Worm (Caenorhabditis elegans): ENCODE data around the gene sms-5.
"Not testable (repeated sequence)": the region's sequence is repeated elsewhere in the genome, so short reads cannot be mapped to it uniquely, and the experiment has no call there.

The sms-5 gene

DNA sequence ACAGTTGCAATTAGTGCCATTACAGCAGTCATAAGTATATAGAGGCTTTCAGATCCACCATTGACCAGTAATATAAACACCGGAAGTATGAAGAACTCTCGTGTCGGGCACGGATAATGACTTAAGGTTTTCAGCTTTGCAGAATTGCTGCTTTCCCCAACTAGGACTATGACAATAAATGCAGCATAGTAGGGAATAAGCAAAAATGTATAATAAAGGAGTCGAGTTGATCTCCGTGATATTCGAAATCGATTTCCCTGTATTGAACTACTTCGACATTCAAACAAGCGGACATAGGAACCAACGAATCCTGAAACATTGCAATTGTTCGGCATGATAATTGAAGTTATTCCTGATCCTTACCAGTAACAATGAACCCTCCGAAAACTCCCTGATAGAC lies 13.4 kb downstream of the sms-5 start:
- no peak for TF ChIP-seq him-1 (tag; optimal IDR thresholded peaks at IDR 0.05)
- TF ChIP-seq dao-5 (tag; optimal IDR thresholded peaks at IDR 0.05) = no peak
- no peak for TF ChIP-seq W03F9.2 (tag; optimal IDR thresholded peaks at IDR 0.05)

DNA sequence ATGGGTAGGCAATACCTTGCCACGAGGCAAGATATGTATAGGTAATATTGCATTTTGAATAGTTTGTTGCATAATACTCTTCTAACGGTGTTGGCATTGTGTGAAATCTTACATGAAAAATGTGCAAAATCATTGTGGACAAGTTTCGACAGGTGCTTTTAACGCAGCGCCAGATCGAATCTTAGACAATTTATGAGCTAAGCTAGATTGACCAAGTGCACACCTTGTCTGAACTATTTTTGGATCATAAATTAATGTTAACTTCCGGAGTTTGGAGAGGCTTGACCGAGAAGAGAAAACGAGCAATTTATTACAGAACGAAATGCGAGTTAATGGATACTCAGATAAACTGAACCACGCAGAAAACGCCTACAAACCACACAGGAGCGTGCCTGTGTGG lies 14.0 kb downstream of the sms-5 start, which contains the start of gene srh-105:
TSS of gene srh-105 (minus strand) at position 101 of the 400 bp plus-strand sequence.
- no peak for TF ChIP-seq W03F9.2 (tag; optimal IDR thresholded peaks at IDR 0.05)
- TF ChIP-seq him-1 (tag; optimal IDR thresholded peaks at IDR 0.05) = no peak
- no peak for TF ChIP-seq dao-5 (tag; optimal IDR thresholded peaks at IDR 0.05)

DNA sequence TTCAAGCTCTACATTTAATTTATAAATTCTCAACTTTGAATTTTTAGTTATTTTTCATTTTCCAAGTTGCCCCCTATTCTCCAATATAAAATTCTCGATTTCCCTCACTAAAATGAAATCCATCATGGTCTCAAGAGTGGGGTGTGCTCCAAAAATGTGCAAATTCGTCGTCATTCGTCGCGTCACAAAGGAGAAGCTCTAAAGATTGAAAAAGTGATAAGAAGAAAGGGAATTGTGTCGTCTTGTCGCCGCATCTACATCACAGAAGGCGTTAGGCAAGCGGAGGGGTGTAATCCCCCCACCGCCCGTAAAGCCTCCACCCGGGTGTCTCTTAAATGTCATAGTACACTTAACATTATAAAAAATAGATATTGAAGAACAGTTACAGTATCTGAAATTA lies 16.7 kb downstream of the sms-5 start:
- TF ChIP-seq dao-5 (tag; optimal IDR thresholded peaks at IDR 0.05) = no peak

DNA sequence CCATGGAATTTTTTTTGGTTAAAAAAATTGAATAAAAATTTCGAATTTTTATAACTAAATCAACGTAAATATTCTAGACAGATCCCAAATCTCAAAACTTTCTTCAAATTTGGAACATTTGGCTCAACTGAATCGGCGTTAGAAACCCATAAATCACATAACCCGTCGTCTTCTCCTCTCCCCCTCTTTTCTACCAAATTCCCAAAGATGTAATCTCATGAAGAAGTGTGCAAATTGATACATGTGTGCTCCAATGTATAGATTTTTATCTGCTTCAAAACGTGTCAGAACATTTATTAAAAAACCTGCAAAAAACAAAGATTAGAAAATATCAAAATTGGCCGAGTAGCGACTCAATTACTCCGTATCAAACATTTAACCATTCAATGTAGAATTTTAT lies 17.4 kb downstream of the sms-5 start:
- no peak for TF ChIP-seq him-1 (tag; optimal IDR thresholded peaks at IDR 0.05)
- TF ChIP-seq dao-5 (tag; optimal IDR thresholded peaks at IDR 0.05) = no peak
- TF ChIP-seq W03F9.2 (tag; optimal IDR thresholded peaks at IDR 0.05) = no peak

DNA sequence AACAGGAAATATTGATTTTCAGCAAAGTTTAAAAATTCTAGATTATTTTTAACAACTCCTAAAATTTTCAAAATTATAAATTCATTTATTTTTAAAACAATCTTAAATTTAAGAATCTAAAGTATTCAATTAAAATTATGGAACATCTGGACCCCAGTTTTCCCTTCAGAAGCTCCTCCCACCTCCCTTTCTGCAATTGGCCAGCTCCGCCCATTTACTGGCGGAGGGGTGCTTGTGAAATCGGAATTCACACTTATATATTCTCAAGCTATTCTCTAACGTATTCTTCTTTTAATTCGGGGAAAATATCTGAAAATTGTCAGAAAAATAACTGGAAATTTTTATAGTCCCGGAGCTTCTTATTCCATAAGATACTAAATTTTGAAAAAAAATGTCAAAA lies 20.5 kb downstream of the sms-5 start, which contains the start of gene mab-9:
TSS of gene mab-9 (plus strand) at position 260 of the 400 bp plus-strand sequence.
- TF ChIP-seq him-1 (tag; optimal IDR thresholded peaks at IDR 0.05) = no peak
- no peak for TF ChIP-seq W03F9.2 (tag; optimal IDR thresholded peaks at IDR 0.05)
- TF ChIP-seq dao-5 (tag; optimal IDR thresholded peaks at IDR 0.05) = no peak

DNA sequence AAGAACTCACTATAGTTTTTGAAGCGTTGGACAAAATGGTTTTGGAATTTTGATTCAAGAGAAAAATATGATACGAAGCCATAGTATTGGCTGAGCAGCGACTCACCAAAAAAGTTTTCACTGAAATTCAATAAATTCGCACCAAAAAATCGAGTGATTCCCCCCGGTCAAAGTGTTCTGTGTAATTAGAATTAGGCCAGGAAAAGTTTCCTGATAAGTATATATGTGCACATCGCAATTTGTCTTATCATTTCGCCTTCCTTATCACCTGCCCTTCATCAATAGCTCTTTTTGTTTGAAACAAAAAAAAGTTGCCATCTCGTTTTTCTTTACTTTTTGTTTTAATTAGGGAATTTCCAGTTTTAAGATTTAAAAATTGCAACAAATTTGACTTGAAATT lies 26.5 kb downstream of the sms-5 start:
- TF ChIP-seq dao-5 (tag; optimal IDR thresholded peaks at IDR 0.05) (no peak), W03F9.2 (tag; optimal IDR thresholded peaks at IDR 0.05) (no peak), him-1 (tag; optimal IDR thresholded peaks at IDR 0.05) (no peak)

DNA sequence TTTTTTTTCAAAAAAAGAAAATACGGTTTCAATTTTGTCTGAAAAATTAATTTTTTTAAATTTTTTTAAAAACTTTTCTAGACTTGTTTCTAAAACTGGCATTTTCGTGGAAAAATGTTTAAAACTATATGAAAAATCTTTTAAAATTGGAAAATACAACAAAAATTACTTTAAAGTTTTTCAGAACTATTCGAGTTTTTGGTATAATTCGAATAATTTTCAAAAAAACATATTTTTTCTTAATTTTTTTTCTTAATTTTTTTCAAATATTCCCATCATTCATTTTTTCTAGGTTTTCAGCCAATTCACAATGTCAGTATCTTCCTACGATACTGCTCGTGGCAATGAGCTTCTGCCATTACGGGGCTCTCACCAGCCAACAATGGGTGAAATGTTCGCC lies 27.1 kb downstream of the sms-5 start, which contains the start of gene slc-36.2:
TSS of gene slc-36.2 (plus strand) at position 301 of the 400 bp plus-strand sequence.
- TF ChIP-seq W03F9.2 (tag; optimal IDR thresholded peaks at IDR 0.05) (no peak), him-1 (tag; optimal IDR thresholded peaks at IDR 0.05) (no peak), dao-5 (tag; optimal IDR thresholded peaks at IDR 0.05) (no peak)

DNA sequence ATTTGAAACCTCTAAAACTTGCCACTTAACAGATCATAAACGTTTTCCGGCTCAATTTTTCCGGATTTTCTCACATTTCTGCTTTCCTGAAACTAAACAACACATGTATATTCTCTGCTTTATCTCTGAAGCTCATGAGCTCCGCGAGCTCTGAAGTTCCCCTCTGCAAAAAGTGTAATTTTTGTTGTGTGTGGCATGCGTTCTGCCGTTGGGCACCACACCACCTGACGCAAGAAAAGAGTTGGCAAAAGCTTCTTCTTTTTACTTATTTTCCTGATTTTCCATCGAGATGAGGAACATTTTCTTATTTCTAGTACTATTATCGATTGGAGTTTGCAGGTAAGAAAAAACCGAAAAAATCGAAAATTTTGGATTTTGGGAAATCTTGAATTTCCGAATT lies 31.2 kb downstream of the sms-5 start, which contains the start of gene lgc-34:
TSS of gene lgc-34 (plus strand) at position 200 of the 400 bp plus-strand sequence.
- TF ChIP-seq W03F9.2 (tag; optimal IDR thresholded peaks at IDR 0.05) (no peak), him-1 (tag; optimal IDR thresholded peaks at IDR 0.05) (no peak), dao-5 (tag; optimal IDR thresholded peaks at IDR 0.05) (no peak)

DNA sequence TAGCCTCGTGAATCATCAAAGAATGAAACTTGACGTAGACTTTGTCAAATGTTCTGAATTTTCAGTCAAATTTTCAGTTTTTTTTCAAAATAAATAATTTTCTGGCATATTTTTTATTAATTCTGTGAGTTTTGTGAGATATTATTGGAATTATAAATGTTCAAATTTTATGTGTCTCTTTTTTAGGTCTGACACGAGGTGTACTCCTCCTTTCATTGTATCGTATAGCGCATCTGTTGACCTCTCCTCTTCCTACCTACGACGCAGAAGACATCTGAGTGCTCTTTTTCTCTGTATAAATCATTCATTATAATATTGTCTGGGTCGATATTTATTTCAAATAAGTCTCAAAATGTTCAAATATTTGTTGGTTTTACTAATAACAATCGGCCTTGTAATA lies 40.0 kb downstream of the sms-5 start, which contains the start of gene T27A1.3:
TSS of gene T27A1.3 (plus strand) at position 301 of the 400 bp plus-strand sequence.
- TF ChIP-seq W03F9.2, him-1, dao-5 (tag; optimal IDR thresholded peaks at IDR 0.05): not testable (repeated sequence)

DNA sequence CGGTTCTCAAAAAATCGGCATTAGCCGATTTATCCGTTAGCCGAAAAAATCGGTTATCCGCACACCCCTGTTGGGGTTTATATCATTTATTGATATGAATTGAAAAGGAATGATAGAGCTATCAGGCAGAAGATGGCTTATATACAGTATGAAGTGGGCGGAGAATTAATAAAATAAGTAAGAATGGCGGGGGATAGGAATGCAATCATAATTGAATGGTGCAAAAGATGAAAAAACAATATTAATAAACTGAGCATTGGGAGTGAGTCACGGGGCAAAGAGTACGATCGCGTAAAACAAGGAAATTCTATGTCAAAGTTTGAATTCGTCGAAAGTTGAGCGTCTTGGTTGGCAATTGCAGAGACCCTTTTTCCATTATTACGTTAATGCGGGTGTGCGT lies 41.6 kb downstream of the sms-5 start, which contains the start of gene T27A1.2:
TSS of gene T27A1.2 (minus strand) at position 101 of the 400 bp plus-strand sequence.
- TF ChIP-seq dao-5 (tag; optimal IDR thresholded peaks at IDR 0.05) = no peak
- no peak for TF ChIP-seq W03F9.2 (tag; optimal IDR thresholded peaks at IDR 0.05)
- TF ChIP-seq him-1 (tag; optimal IDR thresholded peaks at IDR 0.05) = no peak

DNA sequence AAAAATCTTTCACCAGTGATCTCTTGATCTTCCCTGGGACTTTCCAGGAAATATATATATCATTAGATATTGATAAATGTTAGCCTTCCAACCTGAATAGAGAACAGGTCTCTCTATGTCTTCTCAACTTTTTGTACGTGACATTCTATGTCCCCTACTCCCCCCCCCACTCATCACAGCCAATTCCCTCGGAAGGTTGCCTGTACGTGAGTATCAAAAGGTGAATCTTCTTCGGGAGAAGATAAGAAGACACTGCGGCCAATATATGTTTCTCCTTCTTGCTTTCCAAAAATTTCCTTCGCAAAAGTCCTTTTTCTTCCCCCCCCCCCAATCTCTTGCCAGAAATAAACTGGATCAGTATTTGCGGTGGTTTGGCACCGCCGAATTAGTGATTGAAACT lies 47.2 kb downstream of the sms-5 start:
- no peak for TF ChIP-seq him-1 (tag; optimal IDR thresholded peaks at IDR 0.05)
- no peak for TF ChIP-seq dao-5 (tag; optimal IDR thresholded peaks at IDR 0.05)
- no peak for TF ChIP-seq W03F9.2 (tag; optimal IDR thresholded peaks at IDR 0.05)

DNA sequence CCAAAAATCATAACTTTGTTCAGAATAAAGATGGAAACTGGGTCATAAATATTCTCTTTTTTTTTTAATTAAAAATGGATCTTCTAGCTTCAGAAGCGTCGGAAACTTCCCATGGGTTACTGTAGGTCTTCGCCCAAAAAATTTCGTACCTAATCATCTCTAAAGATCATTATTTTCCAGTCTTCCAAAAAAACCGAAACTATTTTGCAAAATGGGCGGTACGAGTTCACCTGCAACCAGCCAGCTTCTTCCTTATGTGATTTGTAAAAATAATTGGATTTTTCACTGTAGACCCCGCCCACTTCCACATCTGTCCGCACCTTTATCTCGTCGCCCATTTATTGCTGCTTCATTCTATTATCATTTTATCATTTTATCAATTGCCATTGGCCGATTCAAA lies 51.2 kb downstream of the sms-5 start, which contains the start of gene mlt-10:
TSS of gene mlt-10 (plus strand) at position 301 of the 400 bp plus-strand sequence.
- TF ChIP-seq him-1 (tag; optimal IDR thresholded peaks at IDR 0.05) (no peak), dao-5 (tag; optimal IDR thresholded peaks at IDR 0.05) (no peak)

Data from whole organism, L4/young adult.